Fruit fly (Drosophila melanogaster) whole organism, prepupa: ENCODE results near the gene dl.

Experiments
- Blimp-1 ChIP-seq: fragments of 200-800 bp; sonication (Bioruptor generic); optimal IDR thresholded peaks from 3 replicates; lab custom pipeline; 2017; ENCODE audit warnings: missing biosample characterization, missing genetic modification characterization, mild to moderate bottlenecking, moderate library complexity, missing genetic modification reagents
- dac ChIP-seq: fragments of 200-800 bp; sonication (Bioruptor generic); optimal IDR thresholded peaks from 2 replicates; lab custom pipeline; 2017; ENCODE audit warnings: missing biosample characterization, mild to moderate bottlenecking, missing genetic modification characterization

- TF ChIP-seq Blimp-1 (GFP tag; lab: Kevin White, UChicago) (no peak), dac (GFP tag; lab: Kevin White, UChicago) (no peak)
Measured at dm6 chr2L:17486264-17486663, 36.1 kb upstream of the dl start, which contains the start of gene CG43220.
